Comparison of ENCODE assay signal across 5 fruit fly cellular contexts in the genomic region with DNA sequence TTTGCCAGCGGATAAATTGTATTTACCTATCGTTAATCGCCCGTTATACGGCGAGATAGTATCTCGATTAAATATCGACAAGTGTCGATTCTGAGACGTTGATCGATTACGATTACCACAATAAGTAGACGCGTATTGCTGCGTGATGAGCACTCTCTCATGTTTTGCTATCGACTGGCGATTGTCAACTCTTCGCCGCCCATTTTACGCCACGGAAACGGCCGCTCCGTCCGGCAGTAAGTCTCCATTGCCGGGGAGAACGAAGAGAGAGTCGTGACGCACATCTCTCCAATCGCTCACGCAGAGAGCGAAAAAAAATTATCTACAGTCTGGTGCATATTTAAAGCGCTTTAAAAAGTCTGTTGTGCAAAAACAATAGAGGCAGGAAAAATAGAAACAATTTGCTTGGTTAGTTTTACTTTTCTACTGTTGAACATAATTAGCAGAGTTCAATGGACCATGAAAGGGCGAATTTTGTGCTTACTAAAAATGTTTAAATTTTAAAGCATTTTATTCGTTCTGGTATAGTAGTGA.
A peak's percentile ranks its signal among the peaks of the same experiment; 100 is the strongest.
TF ChIP-seq lines count a peak whose summit lies in the region.

A gene (minus strand): TSS at position 191 of the 534 bp plus-strand sequence.

- TF ChIP-seq CTCF in whole organism, embryonic (GFP tag; optimal IDR thresholded peaks at IDR 0.05; lab: Kevin White, UChicago) = no peak

TF ChIP-seq in whole organism, adult, 20 proteins besides CTCF, POLR2A, EP300 and RAD21 (continues in another document):
- TF ChIP-seq toe (GFP tag; optimal IDR thresholded peaks at IDR 0.05; lab: Kevin White, UChicago) (peak; percentile 3), CG11617 (GFP tag; optimal IDR thresholded peaks at IDR 0.05; lab: Kevin White, UChicago) (peak; percentile 9), tj (GFP tag; optimal IDR thresholded peaks at IDR 0.05; lab: Kevin White, UChicago) (no peak), cic (GFP tag; optimal IDR thresholded peaks at IDR 0.05; lab: Kevin White, UChicago) (peak; percentile 61), CG33017 (tag; optimal IDR thresholded peaks at IDR 0.05; lab: Kevin White, UChicago) (peak; percentile 66), ovo (GFP tag; optimal IDR thresholded peaks at IDR 0.05; lab: Kevin White, UChicago) (peak; percentile 10), Mnt (GFP tag; optimal IDR thresholded peaks at IDR 0.05; lab: Kevin White, UChicago) (peak; percentile 43), cnc (optimal IDR thresholded peaks at IDR 0.05; lab: Kevin White, UChicago) (no peak), CG7045 (GFP tag; optimal IDR thresholded peaks at IDR 0.05; lab: Kevin White, UChicago) (peak; percentile 45), CG5204 (GFP tag; optimal IDR thresholded peaks at IDR 0.05; lab: Kevin White, UChicago) (peak; percentile 30), kay (GFP tag; lab: Kevin White, UChicago; ENCODE audit: borderline replicate concordance) (peak; percentile 9), CG12768 (GFP tag; optimal IDR thresholded peaks at IDR 0.05; lab: Kevin White, UChicago) (peak; percentile 55), Hr96 (GFP tag; optimal IDR thresholded peaks at IDR 0.05; lab: Kevin White, UChicago) (no peak), pad (GFP tag; optimal IDR thresholded peaks at IDR 0.05; lab: Kevin White, UChicago) (no peak), CG7101 (tag; optimal IDR thresholded peaks at IDR 0.05; lab: Kevin White, UChicago) (peak; percentile 16), CG1620 (GFP tag; optimal IDR thresholded peaks at IDR 0.05; lab: Kevin White, UChicago) (no peak), Clk (GFP tag; optimal IDR thresholded peaks at IDR 0.05; lab: Kevin White, UChicago) (no peak)

TF ChIP-seq in whole organism, embryonic, 481 proteins besides CTCF, POLR2A, EP300 and RAD21 (continues in another document):
- TF ChIP-seq ftz-f1 (GFP tag; optimal IDR thresholded peaks at IDR 0.05; lab: Kevin White, UChicago) (no peak), CG15601 (tag; optimal IDR thresholded peaks at IDR 0.05; lab: Kevin White, UChicago) (no peak), kni (GFP tag; optimal IDR thresholded peaks at IDR 0.05; lab: Kevin White, UChicago) (no peak), CG5953 (GFP tag; IDR thresholded peaks at IDR 0.05; lab: Robert Waterston, UW) (no peak), Aef1 (GFP tag; IDR thresholded peaks at IDR 0.05; lab: Robert Waterston, UW) (no peak), Nf-YB (GFP tag; optimal IDR thresholded peaks at IDR 0.05; lab: Kevin White, UChicago) (no peak), nom (GFP tag; optimal IDR thresholded peaks at IDR 0.05; lab: Kevin White, UChicago) (peak; percentile 17), CG14667 (GFP tag; IDR thresholded peaks at IDR 0.05; lab: Robert Waterston, UW) (no peak), CG11723 (GFP tag; optimal IDR thresholded peaks at IDR 0.05; lab: Kevin White, UChicago) (no peak), row (GFP tag; IDR thresholded peaks at IDR 0.05; lab: Robert Waterston, UW) (peak; percentile 76; the same call in 1 of the 3 replicates), fru (optimal IDR thresholded peaks at IDR 0.05; lab: Kevin White, UChicago) (no peak), NC2α (GFP tag; optimal IDR thresholded peaks at IDR 0.05; lab: Kevin White, UChicago) (no peak), CG4854 (GFP tag; optimal IDR thresholded peaks at IDR 0.05; lab: Kevin White, UChicago) (no peak), Hand (GFP tag; optimal IDR thresholded peaks at IDR 0.05; lab: Kevin White, UChicago) (no peak), lmd (GFP tag; IDR thresholded peaks at IDR 0.05; lab: Robert Waterston, UW) (no peak), Atf3 (GFP tag; optimal IDR thresholded peaks at IDR 0.05; lab: Kevin White, UChicago) (no peak), fd96Cb (tag; optimal IDR thresholded peaks at IDR 0.05; lab: Kevin White, UChicago) (no peak), Kr (GFP tag; optimal IDR thresholded peaks at IDR 0.05; lab: Kevin White, UChicago) (no peak)

TF ChIP-seq in whole organism, prepupa, 60 proteins besides CTCF, POLR2A, EP300 and RAD21 (continues in another document):
- TF ChIP-seq svp (GFP tag; lab: Kevin White, UChicago) (no peak), CG10631 (GFP tag; optimal IDR thresholded peaks at IDR 0.05; lab: Kevin White, UChicago) (no peak), CG9139 (GFP tag; optimal IDR thresholded peaks at IDR 0.05; lab: Kevin White, UChicago) (no peak), CG32006 (GFP tag; optimal IDR thresholded peaks at IDR 0.05; lab: Kevin White, UChicago) (no peak), Hr4 (GFP tag; optimal IDR thresholded peaks at IDR 0.05; lab: Kevin White, UChicago) (peak; percentile 51), net (GFP tag; optimal IDR thresholded peaks at IDR 0.05; lab: Kevin White, UChicago) (no peak), CG34406 (GFP tag; optimal IDR thresholded peaks at IDR 0.05; lab: Kevin White, UChicago) (no peak), CG6163 (GFP tag; IDR thresholded peaks at IDR 0.05; lab: Robert Waterston, UW) (no peak), CG31627 (GFP tag; optimal IDR thresholded peaks at IDR 0.05; lab: Kevin White, UChicago) (peak; percentile 51), dsx (GFP tag; optimal IDR thresholded peaks at IDR 0.05; lab: Kevin White, UChicago; ENCODE audit: poor library complexity, severe bottlenecking) (no peak), Smox (GFP tag; optimal IDR thresholded peaks at IDR 0.05; lab: Kevin White, UChicago) (peak; percentile 54), spab (GFP tag; optimal IDR thresholded peaks at IDR 0.05; lab: Kevin White, UChicago) (no peak), CG11762 (GFP tag; optimal IDR thresholded peaks at IDR 0.05; lab: Kevin White, UChicago; ENCODE audit: insufficient read depth) (peak; percentile 10), achi (GFP tag; optimal IDR thresholded peaks at IDR 0.05; lab: Kevin White, UChicago) (peak; percentile 1), fkh (GFP tag; optimal IDR thresholded peaks at IDR 0.05; lab: Kevin White, UChicago) (no peak), fd59A (GFP tag; optimal IDR thresholded peaks at IDR 0.05; lab: Kevin White, UChicago) (no peak), Blimp-1 (GFP tag; optimal IDR thresholded peaks at IDR 0.05; lab: Kevin White, UChicago) (no peak), eg (GFP tag; IDR thresholded peaks at IDR 0.05; lab: Robert Waterston, UW) (no peak), CG10669 (GFP tag; optimal IDR thresholded peaks at IDR 0.05; lab: Kevin White, UChicago) (no peak)

TF ChIP-seq in whole organism, pupa, 21 proteins besides CTCF, POLR2A, EP300 and RAD21:
- TF ChIP-seq CG13204 (GFP tag; optimal IDR thresholded peaks at IDR 0.05; lab: Kevin White, UChicago) (no peak), Pif1B (GFP tag; optimal IDR thresholded peaks at IDR 0.05; lab: Kevin White, UChicago) (no peak), CG17806 (tag; optimal IDR thresholded peaks at IDR 0.05; lab: Kevin White, UChicago) (peak; percentile 41), CG4496 (GFP tag; IDR thresholded peaks at IDR 0.05; lab: Robert Waterston, UW) (no peak), CG14655 (GFP tag; optimal IDR thresholded peaks at IDR 0.05; lab: Kevin White, UChicago) (no peak), rn (GFP tag; IDR thresholded peaks at IDR 0.05; lab: Robert Waterston, UW) (no peak), D1 (tag; optimal IDR thresholded peaks at IDR 0.05; lab: Kevin White, UChicago) (no peak), EcR (GFP tag; optimal IDR thresholded peaks at IDR 0.05; lab: Kevin White, UChicago) (no peak), CG10348 (GFP tag; IDR thresholded peaks at IDR 0.05; lab: Robert Waterston, UW) (no peak), Pif1A (GFP tag; optimal IDR thresholded peaks at IDR 0.05; lab: Kevin White, UChicago) (peak; percentile 34), CG12605 (GFP tag; IDR thresholded peaks at IDR 0.05; lab: Robert Waterston, UW) (no peak), CG15710 (tag; optimal IDR thresholded peaks at IDR 0.05; lab: Kevin White, UChicago) (no peak), CG8159 (tag; optimal IDR thresholded peaks at IDR 0.05; lab: Kevin White, UChicago) (no peak), CG9948 (tag; optimal IDR thresholded peaks at IDR 0.05; lab: Kevin White, UChicago) (no peak), CG32121 (GFP tag; IDR thresholded peaks at IDR 0.05; lab: Robert Waterston, UW) (no peak), fd96Ca (GFP tag; IDR thresholded peaks at IDR 0.05; lab: Robert Waterston, UW) (no peak), Snoo (tag; optimal IDR thresholded peaks at IDR 0.05; lab: Kevin White, UChicago) (peak; percentile 1), CG34367 (tag; optimal IDR thresholded peaks at IDR 0.05; lab: Kevin White, UChicago) (no peak), Ets98B (GFP tag; IDR thresholded peaks at IDR 0.05; lab: Robert Waterston, UW) (no peak), CG8301 (tag; optimal IDR thresholded peaks at IDR 0.05; lab: Kevin White, UChicago) (peak; percentile 31), gl (tag; optimal IDR thresholded peaks at IDR 0.05; lab: Kevin White, UChicago) (no peak)

TF ChIP-seq in whole organism, wandering third instar larva, 38 proteins besides CTCF, POLR2A, EP300 and RAD21 (continues in another document):
- TF ChIP-seq jim (GFP tag; optimal IDR thresholded peaks at IDR 0.05; lab: Kevin White, UChicago) = no peak
- TF ChIP-seq psq (GFP tag; optimal IDR thresholded peaks at IDR 0.05; lab: Kevin White, UChicago) = peak; percentile 31
- TF ChIP-seq h (GFP tag; optimal IDR thresholded peaks at IDR 0.05; lab: Kevin White, UChicago) = peak; percentile 54
- peak; percentile 33 for TF ChIP-seq OdsH (GFP tag; optimal IDR thresholded peaks at IDR 0.05; lab: Kevin White, UChicago)
- TF ChIP-seq br (GFP tag; optimal IDR thresholded peaks at IDR 0.05; lab: Kevin White, UChicago) = peak; percentile 49
- TF ChIP-seq Hr78 (GFP tag; optimal IDR thresholded peaks at IDR 0.05; lab: Kevin White, UChicago) = no peak
- no peak for TF ChIP-seq dsf (GFP tag; optimal IDR thresholded peaks at IDR 0.05; lab: Kevin White, UChicago; ENCODE audit: borderline replicate concordance)
- no peak for TF ChIP-seq Hr83 (GFP tag; optimal IDR thresholded peaks at IDR 0.05; lab: Kevin White, UChicago; ENCODE audit: poor library complexity, severe bottlenecking)
- no peak for TF ChIP-seq Sp1 (GFP tag; optimal IDR thresholded peaks at IDR 0.05; lab: Kevin White, UChicago)
- peak; percentile 60 for TF ChIP-seq ey (GFP tag; optimal IDR thresholded peaks at IDR 0.05; lab: Kevin White, UChicago)
- no peak for TF ChIP-seq HLH106 (tag; optimal IDR thresholded peaks at IDR 0.05; lab: Kevin White, UChicago)
- TF ChIP-seq dl (GFP tag; optimal IDR thresholded peaks at IDR 0.05; lab: Kevin White, UChicago; ENCODE audit: insufficient read depth in 1 of 2, partially characterized antibody in 2 of 2) = peak; percentile 43 to 77
- TF ChIP-seq fru (GFP tag; optimal IDR thresholded peaks at IDR 0.05; lab: Kevin White, UChicago) = peak; percentile 85
- peak in 1 of 2 experiments; percentile 49 for TF ChIP-seq foxo (GFP tag; optimal IDR thresholded peaks at IDR 0.05; lab: Kevin White, UChicago)
- no peak for TF ChIP-seq Abd-B (GFP tag; optimal IDR thresholded peaks at IDR 0.05; lab: Kevin White, UChicago)
- TF ChIP-seq Hnf4 (GFP tag; optimal IDR thresholded peaks at IDR 0.05; lab: Kevin White, UChicago) = peak; percentile 23
- TF ChIP-seq Dif (GFP tag; optimal IDR thresholded peaks at IDR 0.05; lab: Kevin White, UChicago; ENCODE audit: partially characterized antibody) = peak; percentile 82
- peak; percentile 19 for TF ChIP-seq sv (GFP tag; optimal IDR thresholded peaks at IDR 0.05; lab: Kevin White, UChicago)
- TF ChIP-seq CG9705 (GFP tag; optimal IDR thresholded peaks at IDR 0.05; lab: Kevin White, UChicago) = no peak
- peak; percentile 42 for TF ChIP-seq woc (GFP tag; optimal IDR thresholded peaks at IDR 0.05; lab: Kevin White, UChicago)
- no peak for TF ChIP-seq Dfd (GFP tag; optimal IDR thresholded peaks at IDR 0.05; lab: Kevin White, UChicago)
